Fruit fly (Drosophila melanogaster): ENCODE data around the gene CG15602.
A peak's percentile ranks its signal among the peaks of the same experiment; 100 is the strongest.

dm6 chrX:15811666-15812614 lies 12.7 kb downstream of the CG15602 start:
- peak; percentile 17 for TF ChIP-seq Rel (GFP tag; optimal IDR thresholded peaks at IDR 0.05)
- TF ChIP-seq Rel (tag; optimal IDR thresholded peaks at IDR 0.05), result peak; percentile 28
- no peak for TF ChIP-seq GATAd (GFP tag; optimal IDR thresholded peaks at IDR 0.05)
- TF ChIP-seq pan (optimal IDR thresholded peaks at IDR 0.05), result no peak
- peak; percentile 41 for TF ChIP-seq Abd-B (GFP tag; optimal IDR thresholded peaks at IDR 0.05)
- TF ChIP-seq usp (GFP tag; optimal IDR thresholded peaks at IDR 0.05), result no peak
- no peak for TF ChIP-seq Dfd (GFP tag; optimal IDR thresholded peaks at IDR 0.05)
- no peak for TF ChIP-seq Mio (GFP tag; optimal IDR thresholded peaks at IDR 0.05)
